Worm (Caenorhabditis elegans) whole organism, mixed stage, embryonic: Measurements from ENCODE around the gene ceh-100.

Experiments
- lin-13 ChIP-seq: fragments of 150-350 bp; optimal IDR thresholded peaks from 2 replicates; lab custom pipeline; 2014; ENCODE audit warnings: missing biosample characterization, missing genetic modification characterization
- lsy-2 ChIP-seq: fragments of 150-350 bp; optimal IDR thresholded peaks from 2 replicates; lab custom pipeline; 2014; ENCODE audit warnings: missing biosample characterization, missing genetic modification characterization
- nhr-237 ChIP-seq: fragments of 150-350 bp; optimal IDR thresholded peaks from 2 replicates; lab custom pipeline; 2014; ENCODE audit warnings: missing biosample characterization, missing genetic modification characterization
- unc-39 ChIP-seq: fragments of 150-350 bp; optimal IDR thresholded peaks from 2 replicates; lab custom pipeline; 2014; ENCODE audit warnings: missing biosample characterization, missing genetic modification characterization
- unc-62 ChIP-seq: fragments of 150-350 bp; optimal IDR thresholded peaks from 2 replicates; lab custom pipeline; 2014; ENCODE audit warnings: missing biosample characterization, missing genetic modification reagents, missing genetic modification characterization

ce11 chrII:12634749-12635318 is 31.4 kb upstream of the ceh-100 start, which contains the start of gene Y38E10A.17:
- TF ChIP-seq unc-62 (GFP tag; lab: Kevin White, UChicago): no peak
- no peak for TF ChIP-seq lsy-2
- no peak for TF ChIP-seq nhr-237 (tag; lab: Kevin White, UChicago)
- TF ChIP-seq unc-39 (tag; lab: Kevin White, UChicago): no peak
- TF ChIP-seq lin-13 (tag; lab: Kevin White, UChicago): no peak
